Worm (Caenorhabditis elegans): ENCODE results near the gene hlh-8.

DNA sequence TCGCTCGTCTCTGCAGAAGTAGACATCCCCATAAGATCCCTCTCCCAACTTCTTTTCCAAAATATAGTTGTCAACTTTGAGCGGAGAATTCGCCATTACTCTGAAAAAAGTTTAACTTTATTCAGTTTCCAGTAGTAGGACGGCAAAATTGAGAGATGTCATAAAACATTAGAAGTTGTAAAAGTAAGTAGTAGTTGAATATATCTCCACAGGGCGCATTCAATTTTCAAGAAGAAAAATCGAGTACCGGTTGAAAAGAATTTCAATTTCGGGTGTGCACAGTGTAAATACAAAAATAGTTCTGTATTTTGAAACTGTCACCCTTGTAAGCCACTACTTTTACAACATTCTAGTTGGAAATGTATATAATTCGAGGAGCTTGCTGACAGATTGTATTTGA is 34.4 kb downstream of the hlh-8 start, which contains the start of gene F22F1.2:
- TF ChIP-seq tbx-2 (tag; optimal IDR thresholded peaks at IDR 0.05) (no peak), ces-1 (GFP tag; optimal IDR thresholded peaks at IDR 0.05) (no peak), mdl-1 (tag; optimal IDR thresholded peaks at IDR 0.05) (no peak)

Measured in whole organism, L1 larva.